Fruit fly (Drosophila melanogaster) whole organism, embryonic: ENCODE data around the gene CG4570.

ENCODE experiments used
- Awh ChIP-seq: fragments of 200-800 bp; sonication (Bioruptor generic); IDR thresholded peaks from 2 replicates; pipeline ENCODE4, ENCODE4 v1.3.6; 2022; ENCODE audit warnings: missing biosample characterization, missing genetic modification characterization
- BtbVII ChIP-seq: fragments of 200-800 bp; sonication (Bioruptor generic); optimal IDR thresholded peaks from 3 replicates; lab custom pipeline; 2017; ENCODE audit warnings: missing biosample characterization, mild to moderate bottlenecking, missing genetic modification characterization
- CG10321 ChIP-seq: fragments of 200-800 bp; sonication (Bioruptor generic); IDR thresholded peaks from 2 replicates; pipeline ENCODE4 v1.3.6; 2022; ENCODE audit warnings: missing biosample characterization, missing genetic modification characterization
- CG10431 ChIP-seq: fragments of 200-800 bp; sonication (Bioruptor generic); optimal IDR thresholded peaks from 3 replicates; lab custom pipeline; 2018; ENCODE audit warnings: missing biosample characterization, mild to moderate bottlenecking, missing genetic modification characterization
- CG12104 ChIP-seq: fragments of 200-800 bp; sonication (Bioruptor generic); optimal IDR thresholded peaks from 3 replicates; lab custom pipeline; 2016; ENCODE audit warnings: missing biosample characterization, missing genetic modification characterization
- CG12236 ChIP-seq: fragments of 200-800 bp; sonication (Bioruptor generic); optimal IDR thresholded peaks from 2 replicates; lab custom pipeline; 2016; ENCODE audit warnings: missing biosample characterization, missing genetic modification characterization
- CG1233 ChIP-seq: fragments of 200-800 bp; sonication (Bioruptor generic); optimal IDR thresholded peaks from 4 replicates; lab custom pipeline; 2018; ENCODE audit warnings: missing biosample characterization, mild to moderate bottlenecking, missing genetic modification characterization
- CG13775 ChIP-seq: fragments of 200-800 bp; sonication (Bioruptor generic); optimal IDR thresholded peaks from 3 replicates; lab custom pipeline; 2017; ENCODE audit warnings: missing biosample characterization, mild to moderate bottlenecking, missing genetic modification characterization
- CG1647 ChIP-seq: fragments of 200-800 bp; sonication (Bioruptor generic); optimal IDR thresholded peaks from 3 replicates; lab custom pipeline; 2016; ENCODE audit warnings: missing biosample characterization, missing genetic modification characterization
- CG16779 ChIP-seq: fragments of 200-800 bp; sonication (Bioruptor generic); IDR thresholded peaks from 2 replicates; pipeline ENCODE4 v1.3.6; 2022; ENCODE audit warnings: missing biosample characterization, missing genetic modification characterization
- CG30403 ChIP-seq: fragments of 200-800 bp; sonication (Bioruptor generic); optimal IDR thresholded peaks from 3 replicates; lab custom pipeline; 2016; ENCODE audit warnings: missing biosample characterization, missing genetic modification characterization
- CG31365 ChIP-seq: fragments of 200-800 bp; sonication (Bioruptor generic); optimal IDR thresholded peaks from 2 replicates; lab custom pipeline; 2018; ENCODE audit warnings: missing biosample characterization, mild to moderate bottlenecking, missing genetic modification characterization
- CG31388 ChIP-seq: fragments of 200-800 bp; sonication (Bioruptor generic); optimal IDR thresholded peaks from 2 replicates; lab custom pipeline; 2016; ENCODE audit warnings: missing biosample characterization, missing genetic modification characterization
- CG33213 ChIP-seq: fragments of 200-800 bp; sonication (Bioruptor generic); optimal IDR thresholded peaks from 3 replicates; lab custom pipeline; 2016; ENCODE audit warnings: missing biosample characterization, missing genetic modification characterization
- CG4360 ChIP-seq: fragments of 200-800 bp; sonication (Bioruptor generic); IDR thresholded peaks from 2 replicates; pipeline ENCODE4 v1.3.6; 2022; ENCODE audit warnings: missing biosample characterization, missing genetic modification characterization
- CG4854 ChIP-seq: fragments of 200-800 bp; sonication (Bioruptor generic); optimal IDR thresholded peaks from 2 replicates; lab custom pipeline; 2016; ENCODE audit warnings: missing biosample characterization, missing genetic modification characterization, inconsistent platforms
- CG6683 ChIP-seq: fragments of 200-800 bp; sonication (Bioruptor generic); optimal IDR thresholded peaks from 2 replicates; lab custom pipeline; 2017; ENCODE audit warnings: missing biosample characterization, mild to moderate bottlenecking, missing genetic modification characterization, missing genetic modification reagents
- CG6689 ChIP-seq: fragments of 200-800 bp; sonication (Bioruptor generic); IDR thresholded peaks from 2 replicates; pipeline ENCODE4 v1.3.6; 2022; ENCODE audit warnings: missing biosample characterization, missing genetic modification characterization
- CG8290 ChIP-seq, 3 experiments: fragments of 200-800 bp; sonication (Bioruptor generic); optimal IDR thresholded peaks; 2 replicates each; lab custom pipeline; 2016 to 2019; ENCODE audit warnings: missing biosample characterization in 3 of 3, missing genetic modification characterization in 3 of 3, mild to moderate bottlenecking in 2 of 3, moderate library complexity in 1 of 3
- CG9817 ChIP-seq: fragments of 200-800 bp; sonication (Bioruptor generic); optimal IDR thresholded peaks from 2 replicates; lab custom pipeline; 2018; ENCODE audit warnings: missing biosample characterization, mild to moderate bottlenecking, missing genetic modification characterization, moderate library complexity
- CHES-1-like ChIP-seq: fragments of 200-800 bp; sonication (Bioruptor generic); optimal IDR thresholded peaks from 2 replicates; lab custom pipeline; 2016; ENCODE audit warnings: missing biosample characterization, missing genetic modification characterization
- Deaf1 ChIP-seq: fragments of 200-800 bp; optimal IDR thresholded peaks from 3 replicates; lab custom pipeline; 2019; ENCODE audit warnings: missing biosample characterization, mild to moderate bottlenecking, missing genetic modification characterization, moderate library complexity
- E2f1 ChIP-seq: fragments of 200-800 bp; sonication (Bioruptor generic); IDR thresholded peaks from 2 replicates; pipeline ENCODE4 v1.3.6; 2022; ENCODE audit warnings: missing biosample characterization, missing genetic modification characterization
- E2f2 ChIP-seq: fragments of 200-800 bp; sonication (Bioruptor generic); IDR thresholded peaks from 2 replicates; pipeline ENCODE4 v1.3.6; 2022; ENCODE audit warnings: missing biosample characterization, missing genetic modification characterization
- HLH4C ChIP-seq: fragments of 200-800 bp; sonication (Bioruptor generic); IDR thresholded peaks from 3 replicates; pipeline ENCODE4 v1.3.6; 2022; ENCODE audit warnings: missing biosample characterization, missing genetic modification characterization; ENCODE audit not compliant: partially characterized antibody
- HLH54F ChIP-seq: fragments of 200-800 bp; sonication (Bioruptor generic); optimal IDR thresholded peaks from 3 replicates; lab custom pipeline; 2016; ENCODE audit warnings: missing biosample characterization, missing genetic modification characterization
- Mad ChIP-seq: fragments of 200-800 bp; sonication (Bioruptor generic); optimal IDR thresholded peaks from 2 replicates; lab custom pipeline; 2016; ENCODE audit warnings: missing biosample characterization, missing genetic modification characterization
- Sry-δ ChIP-seq: fragments of 200-800 bp; sonication (Bioruptor generic); optimal IDR thresholded peaks from 2 replicates; lab custom pipeline; 2016; ENCODE audit warnings: missing biosample characterization, missing genetic modification characterization
- Stat92E ChIP-seq, 3 experiments: fragments of >200 bp in 2 of 3; fragments of 200-800 bp in 1 of 3; sonication (Bioruptor generic) in 1 of 3; optimal IDR thresholded peaks; 2 replicates each; lab custom pipeline; 2017 to 2019; ENCODE audit warnings: missing biosample characterization in 3 of 3, missing genetic modification characterization in 3 of 3, mild to moderate bottlenecking in 1 of 3, moderate library complexity in 1 of 3
- ash1 ChIP-seq: fragments of 200-800 bp; sonication (Bioruptor generic); optimal IDR thresholded peaks from 2 replicates; lab custom pipeline; 2018; ENCODE audit warnings: missing biosample characterization, mild to moderate bottlenecking, missing genetic modification characterization
- bcd ChIP-seq: fragments of 200-800 bp; sonication (Bioruptor generic); optimal IDR thresholded peaks from 2 replicates; lab custom pipeline; 2017; ENCODE audit warnings: missing biosample characterization, mild to moderate bottlenecking, missing genetic modification characterization
- btn ChIP-seq: fragments of 200-800 bp; sonication (Bioruptor generic); optimal IDR thresholded peaks from 2 replicates; lab custom pipeline; 2016; ENCODE audit warnings: missing biosample characterization, missing genetic modification characterization
- chif ChIP-seq, 2 experiments: fragments of 200-800 bp; sonication (Bioruptor generic); optimal IDR thresholded peaks; 3 replicates each; lab custom pipeline; 2016; ENCODE audit warnings: missing biosample characterization in 2 of 2, missing genetic modification characterization in 2 of 2
- ci ChIP-seq: fragments of 200-800 bp; sonication (Bioruptor generic); IDR thresholded peaks from 3 replicates; pipeline ENCODE4 v1.3.6; 2022; ENCODE audit warnings: missing biosample characterization, missing genetic modification characterization
- cwo ChIP-seq: fragments of 200-800 bp; sonication (Bioruptor generic); optimal IDR thresholded peaks from 3 replicates; lab custom pipeline; 2017; ENCODE audit warnings: missing biosample characterization, missing genetic modification characterization, mild to moderate bottlenecking, moderate library complexity, missing genetic modification reagents
- dan ChIP-seq: fragments of 200-800 bp; sonication (Bioruptor generic); IDR thresholded peaks from 2 replicates; pipeline ENCODE4 v1.3.6; 2022; ENCODE audit warnings: missing biosample characterization, missing genetic modification characterization
- en ChIP-seq: fragments of 200-800 bp; sonication (Bioruptor generic); optimal IDR thresholded peaks from 2 replicates; lab custom pipeline; 2016; ENCODE audit warnings: missing biosample characterization, missing genetic modification characterization
- esg ChIP-seq: fragments of 200-800 bp; sonication (Bioruptor generic); conservative IDR thresholded peaks from 2 replicates; pipeline ENCODE4 v1.3.6; 2022; ENCODE audit warnings: missing biosample characterization, missing genetic modification characterization
- inv ChIP-seq: fragments of 200-800 bp; sonication (Bioruptor generic); IDR thresholded peaks from 2 replicates; pipeline ENCODE4 v1.3.6; 2022; ENCODE audit warnings: missing biosample characterization, missing genetic modification characterization; ENCODE audit not compliant: partially characterized antibody
- jumu ChIP-seq: fragments of 200-800 bp; sonication (Bioruptor generic); optimal IDR thresholded peaks from 3 replicates; lab custom pipeline; 2016; ENCODE audit warnings: missing biosample characterization, missing genetic modification characterization
- lab ChIP-seq: fragments of 200-800 bp; sonication (Bioruptor generic); optimal IDR thresholded peaks from 3 replicates; lab custom pipeline; 2017; ENCODE audit warnings: missing biosample characterization, missing genetic modification characterization, mild to moderate bottlenecking, moderate library complexity, missing genetic modification reagents
- lilli ChIP-seq: fragments of 200-800 bp; sonication (Bioruptor generic); optimal IDR thresholded peaks from 3 replicates; lab custom pipeline; 2016; ENCODE audit warnings: missing biosample characterization, missing genetic modification characterization
- mirr ChIP-seq: fragments of 200-800 bp; sonication (Bioruptor generic); optimal IDR thresholded peaks from 3 replicates; lab custom pipeline; 2018; ENCODE audit warnings: missing biosample characterization, mild to moderate bottlenecking, missing genetic modification characterization
- peb ChIP-seq: fragments of 200-800 bp; sonication (Bioruptor generic); IDR thresholded peaks from 2 replicates; pipeline ENCODE4 v1.3.6; 2022; ENCODE audit warnings: missing biosample characterization, missing genetic modification characterization
- pros ChIP-seq: fragments of 200-800 bp; sonication (Bioruptor generic); optimal IDR thresholded peaks from 3 replicates; lab custom pipeline; 2019; ENCODE audit warnings: missing biosample characterization, mild to moderate bottlenecking, missing genetic modification characterization, moderate library complexity
- ro ChIP-seq: fragments of 200-800 bp; sonication (Bioruptor generic); IDR thresholded peaks from 2 replicates; pipeline ENCODE4 v1.3.6; 2022; ENCODE audit warnings: missing biosample characterization, missing genetic modification characterization
- row ChIP-seq: fragments of 200-800 bp; sonication (Bioruptor generic); IDR thresholded peaks from 3 replicates; pipeline ENCODE4 v1.3.6; 2022; ENCODE audit warnings: missing biosample characterization, missing genetic modification characterization
- salm ChIP-seq: fragments of 200-800 bp; sonication (Bioruptor generic); optimal IDR thresholded peaks from 2 replicates; lab custom pipeline; 2018; ENCODE audit warnings: missing biosample characterization, mild to moderate bottlenecking, missing genetic modification characterization
- sd ChIP-seq: fragments of 200-800 bp; sonication (Bioruptor generic); optimal IDR thresholded peaks from 3 replicates; lab custom pipeline; 2018; ENCODE audit warnings: missing biosample characterization, mild to moderate bottlenecking, missing genetic modification characterization, moderate library complexity
- vnd ChIP-seq: fragments of 200-800 bp; sonication (Bioruptor generic); IDR thresholded peaks from 3 replicates; pipeline ENCODE4 v1.3.6; 2022; ENCODE audit warnings: missing biosample characterization, missing genetic modification characterization; ENCODE audit not compliant: partially characterized antibody

CG4570 gene

dm6 chr3R:10872148-10872783 is 15.7 kb downstream of the CG4570 start, which contains the start of gene Fdh (continued):
- TF ChIP-seq CG10321 (GFP tag; lab: Robert Waterston, UW), result no peak
- TF ChIP-seq CG12104 (GFP tag; lab: Kevin White, UChicago), result peak; percentile 57
- no peak for TF ChIP-seq CG1647 (GFP tag; lab: Kevin White, UChicago)
- TF ChIP-seq inv (GFP tag; lab: Robert Waterston, UW), result no peak
- no peak for TF ChIP-seq CHES-1-like (GFP tag; lab: Kevin White, UChicago)
- TF ChIP-seq btn (GFP tag; lab: Kevin White, UChicago), result no peak
- TF ChIP-seq sd (tag; lab: Kevin White, UChicago), result peak; percentile 58
- TF ChIP-seq peb, result no peak
- TF ChIP-seq CG30403, result peak; percentile 69
- TF ChIP-seq E2f1 (GFP tag; lab: Robert Waterston, UW), result peak; percentile 31; the same call in 1 of the 2 replicates
- TF ChIP-seq CG1233 (GFP tag; lab: Kevin White, UChicago), result peak; percentile 66
- peak; percentile 54 for TF ChIP-seq lilli
- TF ChIP-seq Awh (GFP tag; lab: Robert Waterston, UW), result no peak
- TF ChIP-seq CG8290 (GFP tag; optimal IDR thresholded peaks at IDR 0.05; lab: Kevin White, UChicago), result peak; percentile 89
- peak; percentile 47 to 81 for TF ChIP-seq CG8290 (tag; optimal IDR thresholded peaks at IDR 0.05; lab: Kevin White, UChicago)
- TF ChIP-seq esg, result no peak
- no peak for TF ChIP-seq CG31388 (GFP tag; lab: Kevin White, UChicago)
- peak; percentile 80 for TF ChIP-seq CG13775
- TF ChIP-seq ci (GFP tag; lab: Robert Waterston, UW), result 0 out of 3 replicates have a peak, but pooled peaks have one; percentile 35
- peak; percentile 53; the same call in 1 of the 2 replicates for TF ChIP-seq CG6689 (GFP tag; lab: Robert Waterston, UW)
- no peak for TF ChIP-seq CG4854 (GFP tag; lab: Kevin White, UChicago)
- TF ChIP-seq row (GFP tag; lab: Robert Waterston, UW), result peak; percentile 80
- TF ChIP-seq CG12236 (GFP tag; lab: Kevin White, UChicago), result no peak
- TF ChIP-seq bcd (GFP tag; lab: Kevin White, UChicago), result peak; percentile 50
- peak; percentile 12 for TF ChIP-seq Mad (GFP tag; lab: Kevin White, UChicago)
- peak; percentile 66 for TF ChIP-seq E2f2 (GFP tag; lab: Robert Waterston, UW)
- TF ChIP-seq ro (GFP tag; lab: Robert Waterston, UW), result no peak
- no peak for TF ChIP-seq ash1
- TF ChIP-seq Stat92E (GFP tag; optimal IDR thresholded peaks at IDR 0.05; lab: Kevin White, UChicago), result no peak
- TF ChIP-seq pros, result no peak
- no peak for TF ChIP-seq dan
- TF ChIP-seq CG33213 (GFP tag; lab: Kevin White, UChicago), result peak; percentile 60
- TF ChIP-seq jumu (GFP tag; lab: Kevin White, UChicago), result no peak
- TF ChIP-seq CG4360 (GFP tag; lab: Robert Waterston, UW), result no peak
- peak; percentile 29 for TF ChIP-seq BtbVII (GFP tag; lab: Kevin White, UChicago)
- peak; percentile 9 for TF ChIP-seq Sry-δ (GFP tag; lab: Kevin White, UChicago)
- TF ChIP-seq HLH4C (GFP tag; lab: Robert Waterston, UW), result no peak
- peak; percentile 30 for TF ChIP-seq CG6683 (GFP tag; lab: Kevin White, UChicago)
- TF ChIP-seq mirr, result no peak
- TF ChIP-seq chif (GFP tag; optimal IDR thresholded peaks at IDR 0.05; lab: Kevin White, UChicago), result no peak
- TF ChIP-seq CG31365, result no peak
- peak; percentile 72 for TF ChIP-seq lab (GFP tag; lab: Kevin White, UChicago)
- peak; percentile 22 for TF ChIP-seq cwo (GFP tag; lab: Kevin White, UChicago)
- peak; percentile 30 for TF ChIP-seq CG9817 (tag; lab: Kevin White, UChicago)
- no peak for TF ChIP-seq vnd (GFP tag; lab: Robert Waterston, UW)
- TF ChIP-seq en, result no peak
- peak; percentile 45 for TF ChIP-seq CG10431 (GFP tag; lab: Kevin White, UChicago)
- no peak for TF ChIP-seq Deaf1 (tag; lab: Kevin White, UChicago)
- no peak for TF ChIP-seq CG16779 (GFP tag; lab: Robert Waterston, UW)
- no peak for TF ChIP-seq HLH54F (GFP tag; lab: Kevin White, UChicago)
- TF ChIP-seq salm (tag; lab: Kevin White, UChicago), result peak; percentile 5
